Fruit fly (Drosophila melanogaster) whole organism, larva: ENCODE measurements around the gene CG8136.

Experiments
- noc ChIP-seq: fragments of 200-800 bp; sonication (Bioruptor generic); optimal IDR thresholded peaks from 3 replicates; lab custom pipeline; 2019; ENCODE audit warnings: missing biosample characterization, mild to moderate bottlenecking, missing genetic modification characterization, moderate library complexity

The CG8136 gene

DNA sequence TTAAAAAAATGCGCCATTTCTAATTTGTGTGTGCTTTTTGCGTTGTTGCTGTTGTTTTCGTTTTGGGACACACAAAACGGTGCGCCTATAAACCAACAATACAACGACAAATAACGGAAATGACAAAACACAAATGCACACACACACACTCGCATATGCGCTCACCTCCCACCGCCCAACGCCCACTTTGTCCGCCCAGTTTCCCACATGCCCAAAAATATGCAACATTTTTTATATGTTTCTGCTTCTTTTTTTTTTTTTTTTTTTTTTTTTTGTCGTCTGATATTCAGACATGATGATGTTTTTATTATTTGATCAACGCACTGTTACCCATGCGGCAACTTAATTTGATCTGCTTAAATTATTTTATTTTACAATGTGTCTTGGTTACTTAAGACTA lies 14.0 kb upstream of the CG8136 start:
- no peak for TF ChIP-seq noc (tag; lab: Kevin White, UChicago)

DNA sequence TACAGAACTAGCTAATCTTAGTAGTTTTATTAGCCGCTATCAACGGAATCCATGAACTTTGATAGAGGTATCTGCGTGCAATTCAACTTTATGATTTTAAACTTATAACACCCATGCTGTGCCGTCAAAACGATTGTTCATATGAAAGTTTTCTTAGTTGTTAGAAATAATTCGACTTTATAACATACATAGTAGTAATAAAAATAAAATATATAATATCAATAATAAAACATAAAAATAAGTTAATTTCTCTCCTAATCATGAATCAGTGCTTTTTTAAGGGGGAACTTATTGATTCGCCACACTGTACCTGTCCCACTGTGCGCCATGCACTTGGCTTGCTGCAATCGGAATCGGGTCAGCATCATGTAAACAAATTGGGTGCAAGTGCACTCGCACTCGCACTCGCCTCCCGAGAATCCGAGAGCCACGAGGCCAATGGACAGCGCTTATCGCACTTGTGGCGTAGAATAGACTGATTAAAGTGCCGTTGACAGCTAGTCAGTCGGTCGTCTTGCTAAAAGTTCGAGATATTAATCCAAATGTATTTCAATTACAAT lies 9.2 kb upstream of the CG8136 start:
- peak; percentile 15 for TF ChIP-seq noc (tag; lab: Kevin White, UChicago)

DNA sequence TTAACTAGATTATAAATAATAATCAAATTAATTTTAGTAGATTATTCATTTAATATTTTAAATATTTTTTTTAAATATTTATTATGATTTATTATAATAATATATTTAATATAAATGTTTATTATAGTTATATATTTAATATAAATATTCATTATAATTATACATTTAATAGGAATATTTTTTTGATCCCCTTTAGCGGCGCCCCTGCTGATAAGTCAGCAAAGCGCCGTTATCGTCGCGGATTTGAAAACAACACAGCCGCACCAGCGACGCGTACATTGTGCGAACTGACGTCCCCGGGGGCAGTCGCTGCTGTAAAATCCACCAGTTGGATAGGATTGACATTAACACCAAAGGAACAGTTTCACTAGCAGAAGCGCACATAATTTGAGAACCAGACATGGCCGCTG lies 8.4 kb upstream of the CG8136 start, which contains the start of gene CG8112:
Gene CG8112 (plus strand): TSS at position 212 of the 410 bp plus-strand sequence.
- no peak for TF ChIP-seq noc (tag; lab: Kevin White, UChicago)

DNA sequence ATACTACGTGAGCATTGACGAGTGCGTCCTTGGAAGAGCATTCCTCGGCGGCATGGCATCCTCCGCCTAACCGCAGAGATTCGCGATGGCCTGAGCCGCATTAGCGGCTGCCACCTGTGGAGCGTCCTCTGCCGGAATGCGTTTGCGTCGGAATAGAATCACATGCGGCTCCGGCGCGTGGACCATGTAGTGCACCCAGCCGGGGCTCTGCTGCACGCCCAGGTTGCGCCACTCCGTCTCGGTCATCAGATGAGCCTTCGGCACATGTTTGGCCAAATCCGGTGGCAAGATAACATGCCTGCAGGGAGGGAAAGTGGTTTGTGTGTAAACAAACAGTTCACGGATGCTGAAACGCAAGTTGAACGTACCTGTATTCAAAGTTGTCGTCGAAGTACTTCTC lies 5.8 kb upstream of the CG8136 start:
- no peak for TF ChIP-seq noc (tag; lab: Kevin White, UChicago)

DNA sequence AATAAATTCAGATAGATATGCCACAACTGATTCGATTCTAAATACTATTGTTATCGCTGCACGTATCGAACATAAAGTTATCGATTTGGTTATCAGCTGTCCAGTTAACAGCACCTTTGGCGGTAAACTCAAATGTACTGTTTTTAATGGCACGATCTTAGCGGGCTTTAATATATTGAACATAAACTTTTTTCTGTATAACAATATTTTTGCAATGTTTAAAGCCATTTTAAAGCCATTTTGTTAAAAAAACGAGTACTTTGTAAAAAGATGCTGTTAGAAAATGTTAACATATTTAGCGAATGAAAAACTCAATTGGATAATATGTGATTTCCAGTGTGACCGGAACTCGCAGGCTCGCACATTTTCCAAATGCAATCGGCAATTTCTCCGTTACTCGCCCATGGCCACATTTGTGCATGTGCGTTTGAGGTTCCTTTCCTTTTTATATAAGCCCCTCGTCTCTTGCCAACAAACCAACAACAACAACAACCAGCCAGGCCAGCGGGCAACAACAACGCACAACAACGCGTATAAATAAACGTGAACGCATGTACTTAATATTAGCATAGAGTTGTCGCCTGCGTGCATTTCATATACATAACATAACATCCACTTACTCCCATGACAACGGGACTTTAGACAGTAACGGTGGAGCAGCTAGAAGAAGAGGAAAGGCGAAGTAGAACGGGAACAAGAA lies 5.2 kb upstream of the CG8136 start, which contains the start of gene TMEM216:
Gene TMEM216 (plus strand): TSS at position 393 of the 700 bp plus-strand sequence.
- no peak for TF ChIP-seq noc (tag; lab: Kevin White, UChicago)

DNA sequence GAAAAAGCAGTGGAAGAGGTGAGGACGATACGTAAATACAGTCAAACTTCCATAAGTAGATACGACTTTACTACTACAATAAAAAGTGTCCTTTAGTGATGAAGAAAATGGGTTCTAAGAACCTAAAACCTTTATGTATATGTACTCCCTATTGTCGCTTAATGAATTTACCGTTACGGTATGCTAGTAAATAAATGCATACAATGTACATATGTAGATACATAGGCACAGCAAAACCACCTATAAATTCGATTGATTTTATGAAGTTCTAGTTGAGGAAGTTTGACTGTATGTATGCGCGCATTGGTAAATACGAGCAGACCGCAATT lies 4.7 kb upstream of the CG8136 start:
- TF ChIP-seq noc (tag; lab: Kevin White, UChicago): no peak

DNA sequence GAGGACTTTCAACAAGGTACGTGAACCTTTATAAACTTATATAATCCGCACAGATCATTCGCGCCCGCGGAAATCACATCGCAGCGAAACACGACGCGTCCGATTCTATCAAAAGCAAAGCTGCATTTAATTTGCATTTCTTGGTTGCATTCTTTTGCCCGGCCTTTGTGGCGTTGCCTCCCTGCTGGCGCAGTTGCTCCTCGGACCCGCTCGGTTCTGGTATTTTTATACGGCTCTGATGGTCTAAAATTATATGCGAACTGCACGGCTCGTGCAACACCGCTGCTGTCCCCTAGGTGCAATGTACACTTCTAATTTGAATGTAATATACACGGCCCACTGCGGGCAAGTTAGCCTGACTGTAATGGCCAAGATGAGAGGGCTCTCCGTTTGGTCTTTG lies 2.8 kb upstream of the CG8136 start, which contains the start of gene Cks85A:
Gene Cks85A (minus strand): TSS at position 101 of the 400 bp plus-strand sequence.
- TF ChIP-seq noc (tag; lab: Kevin White, UChicago): no peak

DNA sequence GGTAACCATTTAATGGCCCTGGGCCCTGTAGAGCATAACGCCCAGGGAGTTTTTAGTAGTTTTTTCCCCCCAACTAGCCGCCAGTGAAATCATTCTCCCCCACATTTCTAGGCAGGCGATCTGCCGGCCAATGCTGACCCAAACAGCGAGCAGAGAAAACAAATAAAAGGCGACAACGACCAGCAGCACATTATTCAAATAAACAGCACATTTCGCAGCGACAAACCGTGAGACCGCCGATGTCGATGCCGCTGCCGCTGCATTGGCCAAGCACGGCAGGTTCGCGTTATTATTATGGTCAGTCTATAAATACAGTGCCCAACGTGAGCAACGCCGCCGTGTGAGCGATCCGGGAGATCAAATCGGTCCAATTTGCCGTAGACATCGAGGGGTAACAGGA lies 2.3 kb upstream of the CG8136 start, which contains the start of gene CG11760:
Gene CG11760 (plus strand): TSS at position 301 of the 400 bp plus-strand sequence.
- no peak for TF ChIP-seq noc (tag; lab: Kevin White, UChicago)

DNA sequence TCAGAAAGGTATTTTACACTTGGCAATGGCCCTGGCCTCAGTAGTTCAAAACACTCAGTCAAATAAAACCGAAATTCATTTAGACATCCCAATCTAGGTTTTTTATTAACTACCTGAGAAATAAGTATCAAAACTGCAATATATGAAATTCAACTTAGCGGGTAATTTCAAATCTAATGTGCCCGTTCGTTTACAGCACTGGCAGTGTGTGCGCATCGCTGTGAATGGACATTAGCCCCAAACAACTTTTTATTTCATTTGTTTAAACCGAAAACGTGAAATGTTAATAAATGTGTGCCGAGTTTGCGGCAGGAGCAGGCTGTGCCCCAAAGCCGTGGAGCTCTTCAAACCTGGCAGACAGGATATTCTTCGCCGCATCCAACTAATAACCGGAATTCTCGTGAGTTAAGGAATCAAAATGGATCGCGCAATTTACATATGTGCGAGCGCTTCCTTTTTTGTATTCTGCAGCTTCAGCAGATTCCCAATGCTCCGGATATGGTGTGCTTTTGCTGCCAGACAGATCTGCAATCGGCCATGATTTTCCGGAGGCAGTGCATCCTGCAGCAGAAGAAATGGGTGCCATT lies 1.9 kb downstream of the CG8136 start, which contains the start of gene nom:
Gene nom (plus strand): TSS at position 213 of the 587 bp plus-strand sequence.
- no peak for TF ChIP-seq noc (tag; lab: Kevin White, UChicago)

DNA sequence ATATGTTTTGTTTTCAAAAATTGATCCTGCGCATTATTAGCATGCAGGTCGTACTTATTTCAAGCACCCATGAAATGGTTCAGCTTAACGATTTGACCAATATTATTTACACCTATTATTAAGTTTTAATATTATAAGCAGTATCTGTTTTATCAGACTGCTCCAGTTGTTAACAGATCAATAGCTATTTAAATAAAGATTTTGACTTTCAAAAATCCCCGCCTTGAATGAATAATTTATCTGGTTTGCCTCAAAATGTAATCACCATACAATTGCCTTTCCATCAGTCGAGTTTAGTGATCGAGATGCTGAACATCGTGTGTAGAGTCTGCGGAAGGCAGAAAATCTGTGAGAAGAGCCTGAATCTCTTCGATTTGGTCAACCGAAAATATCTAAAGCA lies 4.0 kb downstream of the CG8136 start, which contains the start of gene ouib:
Gene ouib (plus strand): TSS at position 301 of the 400 bp plus-strand sequence.
- TF ChIP-seq noc (tag; lab: Kevin White, UChicago): no peak

DNA sequence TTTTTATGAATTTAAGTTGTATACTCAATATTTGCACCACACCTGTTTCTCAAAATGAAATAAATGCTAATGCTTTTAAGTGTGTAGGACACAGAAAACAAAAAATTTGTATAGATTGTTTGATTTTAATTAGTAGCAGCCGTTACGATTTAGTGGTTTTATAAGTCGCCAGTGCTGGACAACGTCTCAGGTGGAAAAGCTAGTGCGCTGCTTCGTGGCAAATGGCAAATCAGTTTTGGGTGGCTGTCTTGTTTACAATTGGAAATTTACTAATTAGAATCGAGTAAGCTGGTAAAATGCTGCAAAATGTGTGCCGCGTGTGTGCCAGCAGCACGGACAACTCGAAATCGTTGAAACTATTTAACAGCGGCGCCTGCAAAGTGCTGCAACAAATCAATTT lies 5.5 kb downstream of the CG8136 start, which contains the start of gene CG8159:
Gene CG8159 (plus strand): TSS at position 223 of the 400 bp plus-strand sequence.
- no peak for TF ChIP-seq noc (tag; lab: Kevin White, UChicago)

DNA sequence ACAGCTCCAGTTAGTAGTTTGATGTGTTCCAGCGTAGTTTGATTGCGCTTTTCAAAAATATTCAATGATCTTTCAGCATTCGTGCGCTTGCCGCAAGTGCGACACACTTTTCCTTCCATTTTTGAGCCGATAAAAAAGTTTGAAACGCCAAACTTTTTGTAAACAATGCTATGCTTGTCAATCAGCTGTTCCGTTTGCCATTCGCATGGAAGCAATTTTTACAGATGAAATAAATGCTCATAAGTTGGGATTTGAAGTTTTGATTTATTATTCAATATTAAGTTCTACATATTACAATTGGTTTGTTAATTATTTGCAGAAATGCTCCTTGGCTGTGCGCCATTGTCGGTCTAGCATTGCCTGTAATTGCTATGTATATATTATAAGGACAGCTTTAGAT lies 8.4 kb downstream of the CG8136 start, which contains the start of gene ranshi:
Gene ranshi (minus strand): TSS at position 152 of the 400 bp plus-strand sequence.
- TF ChIP-seq noc (tag; lab: Kevin White, UChicago): no peak

DNA sequence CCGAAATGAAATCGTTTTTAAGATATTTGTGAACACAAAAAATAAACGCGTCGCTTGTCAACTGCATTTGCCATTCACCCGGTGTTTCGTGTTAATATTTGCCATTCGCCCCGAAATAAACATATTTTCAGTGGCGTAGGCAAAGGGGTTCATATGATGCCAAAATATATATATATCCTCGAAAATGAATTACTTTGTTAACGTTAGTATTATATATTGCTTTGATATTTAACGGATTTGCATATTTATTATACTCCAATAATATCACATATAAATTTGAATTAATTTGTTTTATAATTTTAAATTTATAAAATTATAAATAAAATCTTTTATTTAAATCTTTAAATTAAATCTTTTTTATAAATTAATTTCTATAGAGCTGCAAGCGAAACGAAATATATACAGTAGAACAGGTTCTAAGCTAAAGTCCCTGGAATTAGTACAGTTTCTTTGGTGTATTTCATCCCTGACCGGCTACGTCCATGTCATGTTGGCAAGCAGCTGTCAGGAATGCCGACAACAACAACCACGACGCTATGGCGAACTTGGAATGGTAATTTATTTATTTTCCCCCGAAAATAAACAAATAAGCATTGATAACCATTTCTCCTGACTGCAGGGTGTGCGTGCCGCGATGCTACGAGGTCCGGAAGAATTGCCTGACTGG lies 10.6 kb downstream of the CG8136 start, which contains the start of the genes M1BP and CG8202:
Gene M1BP (minus strand): TSS at position 102 of the 667 bp plus-strand sequence.
Gene CG8202 (plus strand): TSS at position 495 of the 667 bp plus-strand sequence.
- peak; percentile 93 for TF ChIP-seq noc (tag; lab: Kevin White, UChicago)

DNA sequence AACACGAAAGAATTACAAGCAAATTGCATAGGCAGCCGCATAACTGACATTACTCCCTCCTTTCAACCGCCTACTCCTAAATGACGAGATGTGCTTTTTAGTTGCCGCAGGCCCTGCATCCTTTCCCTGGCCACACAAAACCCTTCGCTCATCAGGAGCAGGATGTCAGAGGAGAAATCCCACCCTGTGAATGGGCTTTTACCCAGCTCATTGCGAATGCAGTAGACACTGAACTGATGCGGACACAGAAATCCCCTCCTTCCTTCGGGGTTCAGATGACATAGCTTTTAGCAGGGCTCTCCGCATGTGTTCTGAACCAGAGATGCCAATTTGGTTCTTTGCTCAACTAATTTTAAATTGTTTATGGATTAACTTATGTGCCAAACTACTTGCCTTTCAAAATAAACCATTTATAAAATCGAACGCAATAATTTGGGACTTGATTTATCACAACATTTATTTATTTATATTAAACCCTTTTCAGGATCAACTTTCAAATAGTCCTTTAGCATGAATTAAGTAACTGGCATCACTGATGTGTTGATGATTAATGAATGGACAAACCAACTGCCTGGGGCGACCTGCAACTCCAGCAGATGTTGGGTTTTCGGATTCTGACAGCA lies 18.1 kb downstream of the CG8136 start:
- TF ChIP-seq noc (tag; lab: Kevin White, UChicago): no peak

DNA sequence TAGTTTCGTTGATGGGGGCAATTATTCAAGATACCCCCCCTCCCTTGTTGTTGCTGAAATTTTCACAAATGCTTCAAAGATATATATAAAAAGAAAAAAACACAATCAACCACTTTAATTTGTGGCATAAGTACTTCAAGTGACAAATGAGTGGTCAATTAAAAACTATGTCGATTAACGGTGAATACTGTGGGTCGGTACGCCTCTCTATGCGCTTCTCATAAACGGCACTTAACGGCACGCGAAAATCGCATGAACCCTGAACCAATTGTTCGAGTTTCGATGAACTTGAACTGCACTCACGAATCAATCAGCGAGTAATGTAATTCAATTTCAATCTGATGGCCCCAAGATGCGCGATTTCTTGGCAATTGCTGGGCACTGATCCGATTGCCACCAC lies 18.9 kb downstream of the CG8136 start:
- no peak for TF ChIP-seq noc (tag; lab: Kevin White, UChicago)
